Fruit fly (Drosophila melanogaster) whole organism, prepupa: ENCODE data around the gene CG33303.

ENCODE experiments used
- CG34406 ChIP-seq: fragments of 200-800 bp; sonication (Bioruptor generic); optimal IDR thresholded peaks from 3 replicates; lab custom pipeline; 2016; ENCODE audit warnings: missing biosample characterization, missing genetic modification characterization
- CG3919 ChIP-seq: fragments of 200-800 bp; sonication (Bioruptor generic); optimal IDR thresholded peaks from 3 replicates; lab custom pipeline; 2016; ENCODE audit warnings: missing biosample characterization, missing genetic modification characterization
- CG6276 ChIP-seq: fragments of 200-800 bp; sonication (Bioruptor generic); optimal IDR thresholded peaks from 2 replicates; lab custom pipeline; 2017; ENCODE audit warnings: missing biosample characterization, mild to moderate bottlenecking, missing genetic modification characterization
- CG8319 ChIP-seq: fragments of 200-800 bp; sonication (Bioruptor generic); optimal IDR thresholded peaks from 3 replicates; lab custom pipeline; 2016; ENCODE audit warnings: missing biosample characterization, missing genetic modification characterization
- Ets21C ChIP-seq: fragments of 200-800 bp; sonication (Bioruptor generic); optimal IDR thresholded peaks from 3 replicates; lab custom pipeline; 2016; ENCODE audit warnings: missing biosample characterization, missing genetic modification characterization
- Sox102F ChIP-seq: fragments of 200-800 bp; sonication (Bioruptor generic); optimal IDR thresholded peaks from 2 replicates; lab custom pipeline; 2016; ENCODE audit warnings: missing biosample characterization, mild to moderate bottlenecking, missing genetic modification characterization
- acj6 ChIP-seq: fragments of 200-800 bp; sonication (Bioruptor generic); optimal IDR thresholded peaks from 3 replicates; lab custom pipeline; 2016; ENCODE audit warnings: missing biosample characterization, missing genetic modification characterization
- svp ChIP-seq: fragments of 200-800 bp; sonication (Bioruptor generic); peaks from one replicate; lab custom pipeline; 2016; ENCODE audit warnings: missing biosample characterization, missing genetic modification characterization
- vri ChIP-seq: fragments of 200-800 bp; sonication (Bioruptor generic); optimal IDR thresholded peaks from 3 replicates; lab custom pipeline; 2016; ENCODE audit warnings: missing biosample characterization, mild to moderate bottlenecking, missing genetic modification characterization

DNA sequence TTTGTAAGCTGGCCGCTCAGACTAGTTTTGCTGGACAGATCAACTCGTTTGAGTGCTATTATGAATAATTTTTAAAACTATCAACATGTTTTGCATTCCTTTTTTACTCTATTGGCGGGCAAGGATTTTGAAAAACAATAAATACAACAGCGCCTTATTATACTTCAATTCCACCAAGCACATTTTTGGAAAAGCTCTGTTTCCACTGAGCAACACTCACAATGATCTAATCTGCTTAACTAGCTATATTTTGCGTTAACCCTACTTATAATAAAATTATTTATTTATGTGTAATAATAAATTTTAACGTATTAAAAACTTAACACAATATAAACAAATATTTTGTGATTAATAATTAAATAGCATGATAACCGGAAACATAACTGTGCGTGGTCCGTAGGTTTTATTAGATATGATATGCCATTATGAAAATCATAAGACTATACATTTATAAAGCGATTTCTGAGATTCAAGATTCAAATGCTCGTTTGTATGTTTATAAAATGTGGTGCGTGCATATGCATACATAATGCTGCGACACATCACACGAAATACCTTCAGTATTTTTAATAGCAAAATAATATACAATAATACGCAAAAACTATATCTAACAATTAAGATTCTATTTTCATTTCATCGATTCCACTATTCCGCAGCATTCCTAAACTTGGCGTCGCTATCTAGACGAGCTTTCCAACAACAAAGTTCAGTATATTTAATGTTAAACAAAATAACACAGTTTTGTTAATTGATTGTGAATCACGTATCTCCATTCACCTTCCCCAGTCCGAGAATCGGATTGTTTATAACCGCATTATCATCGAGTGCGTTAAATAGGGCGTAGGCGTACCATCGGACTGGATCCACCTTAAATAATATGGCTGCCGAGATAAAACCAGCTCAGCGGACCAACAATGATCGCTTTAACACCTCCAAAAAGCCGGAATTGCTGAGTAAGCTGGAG, 47.4 kb upstream of the CG33303 start, which contains the start of the genes pie and Wdfy2:
- TF ChIP-seq CG3919 (GFP tag; lab: Kevin White, UChicago): no peak
- TF ChIP-seq CG6276 (GFP tag; lab: Kevin White, UChicago): no peak
- TF ChIP-seq Sox102F (GFP tag; lab: Kevin White, UChicago): no peak
- TF ChIP-seq Ets21C (GFP tag; lab: Kevin White, UChicago): no peak
- no peak for TF ChIP-seq vri (GFP tag; lab: Kevin White, UChicago)
- TF ChIP-seq CG8319 (GFP tag; lab: Kevin White, UChicago): no peak
- TF ChIP-seq CG34406 (GFP tag; lab: Kevin White, UChicago): no peak
- no peak for TF ChIP-seq svp
- TF ChIP-seq acj6: no peak
